Fruit fly (Drosophila melanogaster) whole organism: ENCODE data around the gene loh.

Source experiments
- CG8478 ChIP-seq: fragments of >200 bp; optimal IDR thresholded peaks from 2 replicates; lab custom pipeline; 2018; ENCODE audit warnings: inconsistent platforms
- Dll ChIP-seq: fragments of >200 bp; optimal IDR thresholded peaks from 2 replicates; lab custom pipeline; 2017
- EcR ChIP-seq, 2 experiments: fragments of >200 bp; optimal IDR thresholded peaks; 2 replicates each; lab custom pipeline; 2017; ENCODE audit warnings: missing biosample characterization in 2 of 2, missing genetic modification characterization in 2 of 2, missing genetic modification reagents in 2 of 2
- pan ChIP-seq: fragments of >200 bp; optimal IDR thresholded peaks from 2 replicates; lab custom pipeline; 2017
- psq ChIP-seq: fragments of >200 bp; optimal IDR thresholded peaks from 2 replicates; lab custom pipeline; 2017
- usp ChIP-seq: fragments of >200 bp; optimal IDR thresholded peaks from 2 replicates; lab custom pipeline; 2017; ENCODE audit warnings: missing biosample characterization, missing genetic modification characterization, mixed read lengths

dm6 chr2L:10474815-10475214, 32.5 kb downstream of the loh start:
- TF ChIP-seq pan (no peak), Dll (no peak), psq (lab: Kevin White, UChicago) (no peak), usp (no peak), EcR (GFP tag; optimal IDR thresholded peaks at IDR 0.05; lab: Kevin White, UChicago) (no peak), CG8478 (lab: Kevin White, UChicago) (no peak)
